Worm (Caenorhabditis elegans) whole organism, young adult: ENCODE results near the gene arr-1.

ENCODE experiments used
- B0035.1 ChIP-seq: sonication (generic microtip); optimal IDR thresholded peaks from 2 replicates; lab custom pipeline; 2016; ENCODE audit warnings: missing genetic modification characterization, mild to moderate bottlenecking, missing compliant biosample characterization, missing genotype, missing genetic modification reagents
- B0261.1 ChIP-seq: sonication (generic microtip); optimal IDR thresholded peaks from 2 replicates; lab custom pipeline; 2016; ENCODE audit warnings: mild to moderate bottlenecking, missing genetic modification characterization, moderate library complexity, missing compliant biosample characterization
- F23B12.7 ChIP-seq: sonication (generic microtip); optimal IDR thresholded peaks from 2 replicates; lab custom pipeline; 2017; ENCODE audit warnings: missing genetic modification characterization, mild to moderate bottlenecking, missing compliant biosample characterization, antibody characterized with exemption, moderate library complexity; ENCODE audit not compliant: insufficient read depth
- F52B5.7 ChIP-seq: sonication (generic microtip); optimal IDR thresholded peaks from 2 replicates; lab custom pipeline; 2016; ENCODE audit warnings: mild to moderate bottlenecking, missing genetic modification characterization, missing compliant biosample characterization
- F55B11.4 ChIP-seq: sonication (generic microtip); optimal IDR thresholded peaks from 2 replicates; lab custom pipeline; 2016; ENCODE audit warnings: missing compliant biosample characterization, missing genetic modification characterization, borderline replicate concordance; ENCODE audit not compliant: insufficient read depth
- T07F8.4 ChIP-seq: sonication (generic microtip); optimal IDR thresholded peaks from 2 replicates; lab custom pipeline; 2016; ENCODE audit warnings: mild to moderate bottlenecking, missing genetic modification characterization, moderate library complexity, missing compliant biosample characterization
- T26A5.8 ChIP-seq: sonication (generic microtip); optimal IDR thresholded peaks from 2 replicates; lab custom pipeline; 2016; ENCODE audit warnings: missing genetic modification characterization, missing compliant biosample characterization
- Y56A3A.18 ChIP-seq: fragments of 200-800 bp; sonication (Bioruptor generic); IDR thresholded peaks from 2 replicates; pipeline ENCODE4 v1.3.6; 2022; ENCODE audit warnings: missing genetic modification reagents, missing genetic modification characterization, missing compliant biosample characterization
- Y95B8A.8 ChIP-seq: fragments of 200-800 bp; sonication (Bioruptor generic); IDR thresholded peaks from 2 replicates; pipeline ENCODE4 v1.3.6; 2022; ENCODE audit warnings: missing genetic modification reagents, missing genetic modification characterization, missing compliant biosample characterization
- ZK185.1 ChIP-seq: sonication (generic microtip); optimal IDR thresholded peaks from 2 replicates; lab custom pipeline; 2016; ENCODE audit warnings: mild to moderate bottlenecking, missing genetic modification characterization, missing compliant biosample characterization; ENCODE audit not compliant: poor library complexity, severe bottlenecking
- aptf-3 ChIP-seq: fragments of 200-800 bp; sonication (Bioruptor generic); IDR thresholded peaks from 2 replicates; pipeline ENCODE4 v1.3.6; 2022; ENCODE audit warnings: missing genetic modification characterization, missing compliant biosample characterization
- attf-3 ChIP-seq: fragments of 200-800 bp; sonication (Bioruptor generic); conservative IDR thresholded peaks from 2 replicates; pipeline ENCODE4 v1.3.6; 2022; ENCODE audit warnings: missing genetic modification reagents, missing genetic modification characterization, missing compliant biosample characterization
- attf-5 ChIP-seq: fragments of 200-800 bp; sonication (Bioruptor generic); optimal IDR thresholded peaks from 2 replicates; lab custom pipeline; 2018; ENCODE audit warnings: mild to moderate bottlenecking, missing genetic modification characterization, missing compliant biosample characterization
- bed-2 ChIP-seq: fragments of 200-800 bp; sonication (Bioruptor generic); IDR thresholded peaks from 2 replicates; pipeline ENCODE4 v1.3.6; 2022; ENCODE audit warnings: missing genetic modification reagents, missing genetic modification characterization, missing compliant biosample characterization
- ceh-40 ChIP-seq: fragments of 200-800 bp; sonication (Bioruptor generic); IDR thresholded peaks from 2 replicates; pipeline ENCODE4 v1.3.6; 2022; ENCODE audit warnings: missing genetic modification characterization, missing compliant biosample characterization
- efl-1 ChIP-seq: fragments of 150-350 bp; optimal IDR thresholded peaks from 2 replicates; lab custom pipeline; 2014; ENCODE audit warnings: missing biosample characterization, missing genetic modification reagents, missing genetic modification characterization
- egl-18 ChIP-seq: fragments of 200-800 bp; sonication (Bioruptor generic); IDR thresholded peaks from 2 replicates; pipeline ENCODE4 v1.3.6; 2022; ENCODE audit warnings: missing genetic modification reagents, missing genetic modification characterization, missing compliant biosample characterization
- egrh-3 ChIP-seq: fragments of 200-800 bp; sonication (Bioruptor generic); IDR thresholded peaks from 2 replicates; pipeline ENCODE4 v1.3.6; 2022; ENCODE audit warnings: missing genetic modification reagents, missing genetic modification characterization, missing compliant biosample characterization
- hmg-1.2 ChIP-seq: fragments of 200-800 bp; sonication (Bioruptor generic); IDR thresholded peaks from 2 replicates; pipeline ENCODE4 v1.3.6; 2022; ENCODE audit warnings: missing genetic modification reagents, missing genetic modification characterization, missing compliant biosample characterization
- hrde-1 ChIP-seq: sonication (generic microtip); optimal IDR thresholded peaks from 2 replicates; lab custom pipeline; 2016; ENCODE audit warnings: missing genetic modification characterization, mild to moderate bottlenecking, missing compliant biosample characterization, moderate library complexity, missing genotype, missing genetic modification reagents, borderline replicate concordance
- let-526 ChIP-seq: fragments of 200-800 bp; sonication (Bioruptor generic); IDR thresholded peaks from 2 replicates; pipeline ENCODE4 v1.3.6; 2022; ENCODE audit warnings: missing genetic modification reagents, missing genetic modification characterization, missing compliant biosample characterization
- lin-54 ChIP-seq: fragments of 200-800 bp; sonication (Bioruptor generic); optimal IDR thresholded peaks from 2 replicates; lab custom pipeline; 2018; ENCODE audit warnings: mild to moderate bottlenecking, missing genetic modification characterization, missing compliant biosample characterization
- madf-10 ChIP-seq: sonication (generic microtip); optimal IDR thresholded peaks from 2 replicates; lab custom pipeline; 2016; ENCODE audit warnings: mild to moderate bottlenecking, missing genetic modification characterization, missing compliant biosample characterization
- madf-8 ChIP-seq: fragments of 200-800 bp; sonication (Bioruptor generic); conservative IDR thresholded peaks from 2 replicates; pipeline ENCODE4 v1.3.6; 2022; ENCODE audit warnings: missing genetic modification reagents, missing genetic modification characterization, missing compliant biosample characterization
- mel-28 ChIP-seq: sonication (generic microtip); optimal IDR thresholded peaks from 2 replicates; lab custom pipeline; 2016; ENCODE audit warnings: borderline replicate concordance, mild to moderate bottlenecking, missing genetic modification characterization, missing compliant biosample characterization
- mes-4 ChIP-seq: sonication (generic microtip); optimal IDR thresholded peaks from 2 replicates; lab custom pipeline; 2016; ENCODE audit warnings: missing genotype, missing genetic modification characterization, missing compliant biosample characterization
- nfya-1 ChIP-seq: sonication (generic microtip); optimal IDR thresholded peaks from 2 replicates; lab custom pipeline; 2017; ENCODE audit warnings: antibody characterized with exemption, missing compliant biosample characterization, missing genetic modification characterization, borderline replicate concordance; ENCODE audit not compliant: insufficient read depth
- nfyb-1 ChIP-seq: fragments of 200-800 bp; sonication (Bioruptor generic); IDR thresholded peaks from 2 replicates; pipeline ENCODE4 v1.3.6; 2022; ENCODE audit warnings: missing genetic modification reagents, missing genetic modification characterization, missing compliant biosample characterization
- nhr-80 ChIP-seq: sonication (generic microtip); optimal IDR thresholded peaks from 2 replicates; lab custom pipeline; 2016; ENCODE audit warnings: missing genetic modification characterization, missing compliant biosample characterization
- sdz-38 ChIP-seq: sonication (generic microtip); optimal IDR thresholded peaks from 2 replicates; lab custom pipeline; 2016; ENCODE audit warnings: missing genotype, missing genetic modification characterization, missing compliant biosample characterization
- snpc-1.3 ChIP-seq: sonication (generic microtip); optimal IDR thresholded peaks from 2 replicates; lab custom pipeline; 2017; ENCODE audit warnings: missing genetic modification characterization, mild to moderate bottlenecking, missing compliant biosample characterization, antibody characterized with exemption, moderate library complexity, missing genotype, missing genetic modification reagents; ENCODE audit not compliant: insufficient read depth
- somi-1 ChIP-seq: fragments of 200-800 bp; sonication (Bioruptor generic); optimal IDR thresholded peaks from 2 replicates; lab custom pipeline; 2018; ENCODE audit warnings: mild to moderate bottlenecking, missing genetic modification characterization, missing compliant biosample characterization
- sptf-2 ChIP-seq: fragments of 200-800 bp; sonication (Bioruptor generic); optimal IDR thresholded peaks from 2 replicates; lab custom pipeline; 2018; ENCODE audit warnings: mild to moderate bottlenecking, missing genetic modification characterization, missing compliant biosample characterization
- unc-130 ChIP-seq: sonication (generic microtip); optimal IDR thresholded peaks from 2 replicates; lab custom pipeline; 2016; ENCODE audit warnings: missing genetic modification reagents, missing genetic modification characterization, missing compliant biosample characterization
- unc-62 ChIP-seq: fragments of 150-350 bp; optimal IDR thresholded peaks from 2 replicates; lab custom pipeline; 2014; ENCODE audit warnings: missing biosample characterization, missing genetic modification reagents, missing genetic modification characterization
- ztf-18 ChIP-seq: sonication (generic microtip); optimal IDR thresholded peaks from 2 replicates; lab custom pipeline; 2016; ENCODE audit warnings: missing genotype, mild to moderate bottlenecking, missing genetic modification characterization, missing compliant biosample characterization
- ztf-22 ChIP-seq: fragments of 200-800 bp; sonication (Bioruptor generic); optimal IDR thresholded peaks from 2 replicates; lab custom pipeline; 2018; ENCODE audit warnings: mild to moderate bottlenecking, missing genetic modification characterization, moderate library complexity, missing compliant biosample characterization
- ztf-25 ChIP-seq: fragments of 200-800 bp; sonication (Bioruptor generic); IDR thresholded peaks from 2 replicates; pipeline ENCODE4 v1.3.6; 2022; ENCODE audit warnings: missing genetic modification reagents, missing genetic modification characterization, missing compliant biosample characterization

arr-1 gene

DNA sequence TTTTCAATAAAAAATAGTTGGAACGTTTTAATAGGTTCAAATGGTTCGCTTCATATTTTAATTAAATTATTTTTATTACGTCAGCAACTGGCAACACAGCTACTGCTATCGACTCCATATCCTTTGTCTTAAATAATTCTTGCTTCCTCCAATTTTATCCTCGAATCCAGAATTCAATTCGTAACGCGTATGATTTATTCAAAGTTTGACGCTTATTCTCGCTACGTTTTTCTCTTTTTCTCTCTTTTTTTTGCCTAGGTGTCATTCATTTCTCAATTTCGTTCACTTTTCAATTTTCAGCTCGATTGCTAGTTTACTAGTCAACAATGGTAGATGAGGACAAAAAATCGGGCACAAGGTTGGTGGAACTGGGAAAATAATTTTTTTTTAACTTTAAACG, at the start of gene arr-1:
TSS of gene arr-1 (plus strand) at position 301 of the 400 bp plus-strand sequence.
- no peak for TF ChIP-seq ztf-22 (GFP tag; lab: Kevin White, UChicago)
- TF ChIP-seq, all 124 proteins: peak for 0

DNA sequence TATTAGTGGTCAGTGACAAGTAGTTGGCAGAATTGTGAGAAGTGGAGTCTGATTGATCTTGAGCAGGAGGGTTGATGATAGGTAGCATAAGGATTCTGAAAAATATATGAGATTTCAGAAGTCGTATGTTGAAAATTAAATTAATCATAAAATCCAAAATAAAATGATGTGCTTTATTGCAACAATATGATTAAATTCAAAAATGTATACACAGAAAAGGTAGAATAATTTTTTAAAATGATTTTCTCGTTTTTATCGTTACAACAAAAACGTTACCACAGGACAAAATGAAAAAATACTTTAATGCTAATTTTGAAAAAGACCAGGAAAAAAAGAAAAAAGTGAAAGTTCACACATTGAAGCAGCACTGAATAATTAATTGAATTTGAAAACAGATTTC, 48.1 kb upstream of the arr-1 start, which contains the start of gene ZC13.10:
TSS of gene ZC13.10 (minus strand) at position 101 of the 400 bp plus-strand sequence.
- TF ChIP-seq nfya-1 (no peak), mel-28 (tag; lab: Kevin White, UChicago) (no peak), attf-3 (GFP tag; lab: Robert Waterston, UW) (no peak), let-526 (GFP tag; lab: Robert Waterston, UW) (no peak), B0035.1 (no peak), lin-54 (GFP tag; lab: Kevin White, UChicago) (no peak), F23B12.7 (tag; lab: Kevin White, UChicago) (no peak), attf-5 (no peak), unc-130 (no peak), egl-18 (GFP tag; lab: Robert Waterston, UW) (no peak), unc-62 (GFP tag; lab: Kevin White, UChicago) (no peak), snpc-1.3 (tag; lab: Kevin White, UChicago) (no peak), efl-1 (GFP tag; lab: Kevin White, UChicago) (no peak)
- TF ChIP-seq, all 124 proteins: peak for 0

DNA sequence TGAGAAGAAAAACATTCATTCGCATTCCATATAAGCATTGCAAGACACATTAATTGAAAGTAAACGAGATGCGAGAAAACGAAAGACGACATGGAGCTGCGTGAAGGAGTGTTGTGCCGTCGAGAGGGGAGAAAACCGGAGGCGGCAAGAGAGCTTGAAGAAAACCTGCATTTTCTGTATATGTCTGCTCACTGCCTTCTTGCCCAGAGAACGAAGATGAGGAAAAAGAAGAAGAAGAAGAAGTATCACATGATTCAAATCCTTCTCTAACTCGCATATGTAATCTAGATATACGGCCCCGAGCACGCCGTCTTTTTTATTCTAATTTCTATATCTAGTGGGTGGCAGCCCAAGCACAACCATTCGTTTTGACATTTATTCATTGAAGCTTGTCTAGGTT, 40.2 kb upstream of the arr-1 start:
- TF ChIP-seq T07F8.4 (tag; lab: Kevin White, UChicago) (no peak), T26A5.8 (tag; lab: Kevin White, UChicago) (no peak), B0035.1 (no peak), Y56A3A.18 (GFP tag; lab: Robert Waterston, UW) (no peak), egrh-3 (GFP tag; lab: Robert Waterston, UW) (no peak), nhr-80 (tag; lab: Kevin White, UChicago) (no peak), somi-1 (GFP tag; lab: Kevin White, UChicago) (no peak), B0261.1 (tag; lab: Kevin White, UChicago) (no peak)

DNA sequence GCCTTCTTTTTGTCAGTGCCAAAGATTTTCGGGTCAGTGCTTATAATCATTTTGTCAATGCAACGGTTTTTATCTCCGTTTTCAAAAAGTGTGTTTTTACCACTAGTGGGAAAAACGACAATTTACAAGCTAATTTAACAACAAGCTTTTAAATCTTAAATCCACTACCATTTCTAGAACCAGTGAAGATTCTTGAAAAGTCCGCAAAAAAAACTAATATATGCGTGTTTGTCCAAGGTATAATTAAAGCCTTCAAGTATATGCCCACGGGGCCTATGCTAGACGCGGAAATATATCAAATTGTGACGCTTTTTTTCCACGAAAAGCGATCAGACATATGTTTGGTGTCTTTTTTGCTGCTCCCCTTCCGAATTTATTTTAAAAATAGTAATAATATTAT, 38.0 kb upstream of the arr-1 start:
- TF ChIP-seq ZK185.1 (tag; lab: Kevin White, UChicago) (no peak), Y95B8A.8 (GFP tag; lab: Robert Waterston, UW) (no peak), ztf-25 (GFP tag; lab: Robert Waterston, UW) (no peak)
- TF ChIP-seq, all 124 proteins: peak for 0

DNA sequence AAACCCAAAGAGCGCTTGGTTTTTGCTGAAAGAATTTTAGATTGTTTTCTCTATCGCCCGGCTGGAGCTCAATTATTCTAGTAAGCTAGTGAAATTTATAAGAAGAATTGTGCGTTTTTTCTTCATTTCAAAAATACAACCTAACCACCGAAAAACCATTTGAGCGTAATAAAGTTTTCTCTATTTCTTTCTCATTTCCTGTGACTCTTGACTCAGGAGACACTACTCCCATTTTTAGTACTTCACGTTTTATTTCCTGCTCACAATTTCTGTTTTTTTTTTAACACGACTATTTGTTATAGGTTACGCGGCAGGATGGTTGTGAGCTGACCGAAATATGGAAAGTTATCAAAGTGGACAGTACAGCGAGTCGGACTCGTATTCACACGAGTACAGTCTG, 37.6 kb upstream of the arr-1 start, which contains the start of gene F35H12.6:
TSS of gene F35H12.6 (plus strand) at position 301 of the 400 bp plus-strand sequence.
- TF ChIP-seq ceh-40 = no peak
- TF ChIP-seq B0035.1 = no peak
- no peak for TF ChIP-seq B0261.1 (tag; lab: Kevin White, UChicago)
- no peak for TF ChIP-seq sdz-38 (tag; lab: Kevin White, UChicago)
- no peak for TF ChIP-seq sptf-2 (GFP tag; lab: Kevin White, UChicago)
- TF ChIP-seq hmg-1.2 (GFP tag; lab: Robert Waterston, UW) = no peak
- no peak for TF ChIP-seq ztf-18 (tag; lab: Kevin White, UChicago)
- TF ChIP-seq aptf-3 (GFP tag; lab: Robert Waterston, UW) = no peak
- TF ChIP-seq bed-2 = no peak
- no peak for TF ChIP-seq ZK185.1 (tag; lab: Kevin White, UChicago)
- TF ChIP-seq mes-4 = no peak
- no peak for TF ChIP-seq madf-10
- TF ChIP-seq nfyb-1 (GFP tag; lab: Robert Waterston, UW) = no peak
- no peak for TF ChIP-seq madf-8 (GFP tag; lab: Robert Waterston, UW)
- TF ChIP-seq T26A5.8 (tag; lab: Kevin White, UChicago) = no peak
- no peak for TF ChIP-seq F55B11.4
- no peak for TF ChIP-seq F52B5.7 (tag; lab: Kevin White, UChicago)
- TF ChIP-seq hrde-1 (tag; lab: Kevin White, UChicago) = no peak
